Worm (Caenorhabditis elegans) whole organism, L2 larva: Measurements from ENCODE around the gene M04B2.6.

Experiments used
- C34F6.9 ChIP-seq: fragments of 150-350 bp; optimal IDR thresholded peaks from 2 replicates; lab custom pipeline; 2014; ENCODE audit warnings: missing biosample characterization, missing genetic modification characterization
- F13H6.1 ChIP-seq: sonication (generic microtip); optimal IDR thresholded peaks from 2 replicates; lab custom pipeline; 2016; ENCODE audit warnings: missing genetic modification characterization, missing compliant biosample characterization
- R02D3.7 ChIP-seq: fragments of 150-350 bp; optimal IDR thresholded peaks from 2 replicates; lab custom pipeline; 2014; ENCODE audit warnings: missing biosample characterization, missing genetic modification characterization
- Y55F3AM.14 ChIP-seq: fragments of 200-800 bp; sonication (Bioruptor generic); optimal IDR thresholded peaks from 2 replicates; lab custom pipeline; 2018; ENCODE audit warnings: mild to moderate bottlenecking, missing genetic modification characterization, missing compliant biosample characterization
- ZK546.5 ChIP-seq: sonication (generic microtip); optimal IDR thresholded peaks from 2 replicates; lab custom pipeline; 2017; ENCODE audit warnings: missing biosample characterization, missing genetic modification characterization
- alr-1 ChIP-seq: fragments of 150-350 bp; optimal IDR thresholded peaks from 2 replicates; lab custom pipeline; 2014; ENCODE audit warnings: missing biosample characterization, missing genetic modification characterization
- aly-2 ChIP-seq: fragments of 150-350 bp; optimal IDR thresholded peaks from 2 replicates; lab custom pipeline; 2014; ENCODE audit warnings: missing biosample characterization, missing genetic modification characterization
- ama-1 ChIP-seq: fragments of 150-350 bp; optimal IDR thresholded peaks from 2 replicates; lab custom pipeline; 2018; ENCODE audit warnings: inconsistent platforms
- blmp-1 ChIP-seq: sonication (generic microtip); optimal IDR thresholded peaks from 2 replicates; lab custom pipeline; 2017; ENCODE audit warnings: missing genetic modification characterization, mild to moderate bottlenecking, missing compliant biosample characterization, antibody characterized with exemption, moderate library complexity; ENCODE audit not compliant: insufficient read depth
- ceh-16 ChIP-seq: fragments of 150-350 bp; optimal IDR thresholded peaks from 2 replicates; lab custom pipeline; 2014; ENCODE audit warnings: missing biosample characterization, missing genetic modification characterization
- ceh-82 ChIP-seq: fragments of 150-350 bp; optimal IDR thresholded peaks from 2 replicates; lab custom pipeline; 2014; ENCODE audit warnings: missing biosample characterization, missing genetic modification characterization
- crh-2 ChIP-seq: sonication (generic microtip); optimal IDR thresholded peaks from 2 replicates; lab custom pipeline; 2017; ENCODE audit warnings: missing biosample characterization, missing genetic modification characterization
- dmd-4 ChIP-seq: sonication (generic microtip); optimal IDR thresholded peaks from 2 replicates; lab custom pipeline; 2017; ENCODE audit warnings: missing biosample characterization, missing genetic modification characterization
- egl-27 ChIP-seq: sonication (generic microtip); optimal IDR thresholded peaks from 3 replicates; lab custom pipeline; 2017; ENCODE audit warnings: missing biosample characterization, missing genetic modification reagents, missing genetic modification characterization
- elt-1 ChIP-seq: fragments of 150-350 bp; optimal IDR thresholded peaks from 2 replicates; lab custom pipeline; 2014; ENCODE audit warnings: missing biosample characterization, missing genetic modification characterization
- elt-3 ChIP-seq: sonication (generic microtip); optimal IDR thresholded peaks from 2 replicates; lab custom pipeline; 2017; ENCODE audit warnings: missing biosample characterization, missing genetic modification characterization
- fos-1 ChIP-seq: fragments of 150-350 bp; optimal IDR thresholded peaks from 2 replicates; lab custom pipeline; 2014; ENCODE audit warnings: missing biosample characterization, missing genetic modification characterization
- gmeb-1 ChIP-seq: fragments of 150-350 bp; optimal IDR thresholded peaks from 2 replicates; lab custom pipeline; 2014; ENCODE audit warnings: missing biosample characterization, missing genetic modification characterization
- lin-11 ChIP-seq: fragments of 150-350 bp; sonication (generic microtip); optimal IDR thresholded peaks from 2 replicates; lab custom pipeline; 2014; ENCODE audit warnings: missing biosample characterization, missing genetic modification characterization, inconsistent platforms, mixed read lengths
- lin-13 ChIP-seq: fragments of 150-350 bp; optimal IDR thresholded peaks from 2 replicates; lab custom pipeline; 2014; ENCODE audit warnings: missing biosample characterization, missing genetic modification reagents, missing genetic modification characterization
- lin-39 ChIP-seq: fragments of 150-350 bp; optimal IDR thresholded peaks from 2 replicates; lab custom pipeline; 2014; ENCODE audit warnings: missing biosample characterization, missing genetic modification reagents, missing genetic modification characterization
- lsy-2 ChIP-seq, 2 experiments: fragments of 150-350 bp in 1 of 2; sonication (generic microtip) in 1 of 2; optimal IDR thresholded peaks; 2 replicates each; lab custom pipeline; 2014 to 2017; ENCODE audit warnings: missing biosample characterization in 2 of 2, missing genetic modification characterization in 2 of 2
- mab-5 ChIP-seq: fragments of 150-350 bp; optimal IDR thresholded peaks from 2 replicates; lab custom pipeline; 2014; ENCODE audit warnings: missing biosample characterization, missing genetic modification characterization
- mbf-1 ChIP-seq: sonication (generic microtip); optimal IDR thresholded peaks from 2 replicates; lab custom pipeline; 2017; ENCODE audit warnings: missing biosample characterization, missing genetic modification characterization
- mdl-1 ChIP-seq, 2 experiments: fragments of 150-350 bp in 1 of 2; sonication (generic microtip) in 1 of 2; optimal IDR thresholded peaks; 2 replicates each; lab custom pipeline; 2017; ENCODE audit warnings: missing biosample characterization in 2 of 2, missing genetic modification characterization in 2 of 2
- nhr-10 ChIP-seq: sonication (generic microtip); optimal IDR thresholded peaks from 2 replicates; lab custom pipeline; 2017; ENCODE audit warnings: missing biosample characterization, missing genetic modification characterization
- nhr-11 ChIP-seq: fragments of 150-350 bp; optimal IDR thresholded peaks from 2 replicates; lab custom pipeline; 2014; ENCODE audit warnings: missing biosample characterization, missing genetic modification characterization
- nhr-12 ChIP-seq: fragments of 150-350 bp; optimal IDR thresholded peaks from 2 replicates; lab custom pipeline; 2014; ENCODE audit warnings: missing biosample characterization, missing genetic modification characterization
- nhr-129 ChIP-seq: fragments of 150-350 bp; optimal IDR thresholded peaks from 2 replicates; lab custom pipeline; 2014; ENCODE audit warnings: missing biosample characterization, missing genetic modification characterization
- nhr-21 ChIP-seq: fragments of 150-350 bp; optimal IDR thresholded peaks from 2 replicates; lab custom pipeline; 2014; ENCODE audit warnings: missing biosample characterization, missing genetic modification characterization
- nhr-23 ChIP-seq: fragments of 150-350 bp; optimal IDR thresholded peaks from 2 replicates; lab custom pipeline; 2014; ENCODE audit warnings: missing biosample characterization, missing genetic modification reagents, missing genetic modification characterization
- nhr-237 ChIP-seq: fragments of 150-350 bp; optimal IDR thresholded peaks from 2 replicates; lab custom pipeline; 2014; ENCODE audit warnings: missing biosample characterization, missing genetic modification characterization
- nhr-25 ChIP-seq: fragments of 150-350 bp; sonication (generic microtip); optimal IDR thresholded peaks from 3 replicates; lab custom pipeline; 2014; ENCODE audit warnings: missing biosample characterization, missing genetic modification characterization
- nhr-6 ChIP-seq: fragments of 150-350 bp; optimal IDR thresholded peaks from 2 replicates; lab custom pipeline; 2014; ENCODE audit warnings: missing biosample characterization, missing genetic modification characterization
- nhr-77 ChIP-seq: fragments of 150-350 bp; optimal IDR thresholded peaks from 2 replicates; lab custom pipeline; 2014; ENCODE audit warnings: missing biosample characterization, missing genetic modification characterization
- peb-1 ChIP-seq: fragments of 150-350 bp; optimal IDR thresholded peaks from 2 replicates; lab custom pipeline; 2014; ENCODE audit warnings: missing biosample characterization, missing genetic modification characterization
- sem-4 ChIP-seq: fragments of 150-350 bp; optimal IDR thresholded peaks from 2 replicates; lab custom pipeline; 2014; ENCODE audit warnings: missing biosample characterization, missing genetic modification reagents, missing genetic modification characterization
- skn-1 ChIP-seq: sonication (generic microtip); optimal IDR thresholded peaks from 2 replicates; lab custom pipeline; 2017; ENCODE audit warnings: missing biosample characterization, missing genetic modification characterization
- sma-3 ChIP-seq: sonication (generic microtip); optimal IDR thresholded peaks from 2 replicates; lab custom pipeline; 2016; ENCODE audit warnings: missing genetic modification reagents, missing genetic modification characterization, missing compliant biosample characterization
- sma-9 ChIP-seq, 2 experiments: fragments of 150-350 bp in 1 of 2; sonication (generic microtip) in 1 of 2; optimal IDR thresholded peaks; 2 replicates each; lab custom pipeline; 2014 to 2016; ENCODE audit warnings: missing genetic modification characterization in 2 of 2, mild to moderate bottlenecking in 1 of 2, missing biosample characterization in 1 of 2, missing compliant biosample characterization in 1 of 2, missing genetic modification reagents in 1 of 2, moderate library complexity in 1 of 2
- snpc-4 ChIP-seq: fragments of 150-350 bp; optimal IDR thresholded peaks from 2 replicates; lab custom pipeline; 2014; ENCODE audit warnings: missing biosample characterization, missing genetic modification characterization
- unc-39 ChIP-seq: fragments of 150-350 bp; optimal IDR thresholded peaks from 2 replicates; lab custom pipeline; 2014; ENCODE audit warnings: missing biosample characterization, missing genetic modification characterization
- unc-55 ChIP-seq: fragments of 150-350 bp; sonication (generic microtip); optimal IDR thresholded peaks from 3 replicates; lab custom pipeline; 2014; ENCODE audit warnings: missing biosample characterization, missing genetic modification reagents, missing genetic modification characterization
- unc-62 ChIP-seq: fragments of 150-350 bp; optimal IDR thresholded peaks from 2 replicates; lab custom pipeline; 2014; ENCODE audit warnings: missing biosample characterization, missing genetic modification reagents, missing genetic modification characterization
- zag-1 ChIP-seq: fragments of 150-350 bp; optimal IDR thresholded peaks from 2 replicates; lab custom pipeline; 2014; ENCODE audit warnings: missing biosample characterization, missing genetic modification characterization
- ztf-1 ChIP-seq: fragments of 200-800 bp; sonication (Bioruptor generic); conservative IDR thresholded peaks from 2 replicates; pipeline ENCODE4 v1.3.6; 2022; ENCODE audit warnings: missing genetic modification characterization, missing compliant biosample characterization
- ztf-11 ChIP-seq: sonication (generic microtip); optimal IDR thresholded peaks from 2 replicates; lab custom pipeline; 2017; ENCODE audit warnings: missing biosample characterization, missing genetic modification characterization
- ztf-4 ChIP-seq: fragments of 150-350 bp; optimal IDR thresholded peaks from 2 replicates; lab custom pipeline; 2014; ENCODE audit warnings: missing biosample characterization, missing genetic modification characterization

M04B2.6 gene

DNA sequence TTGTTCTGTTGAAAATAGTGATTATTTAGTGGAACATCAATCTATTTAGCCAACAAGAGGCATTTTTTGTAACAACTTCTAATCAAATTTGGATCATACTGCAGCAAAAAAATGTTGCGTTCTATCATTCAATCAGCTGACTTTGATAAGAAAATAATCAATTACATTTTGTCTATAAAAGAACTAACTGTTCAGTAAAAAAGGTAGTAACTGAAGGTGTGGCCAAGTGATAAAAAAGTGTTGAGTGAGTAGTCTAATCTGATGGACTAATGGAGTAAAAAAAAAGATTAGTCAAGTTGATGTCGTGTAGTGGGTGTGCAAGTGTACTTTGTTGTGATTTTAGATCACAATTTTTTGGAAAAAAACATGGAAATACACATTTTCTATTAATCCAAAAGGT is 18.2 kb downstream of the M04B2.6 start:
- TF ChIP-seq lsy-2 (tag; optimal IDR thresholded peaks at IDR 0.05; lab: Kevin White, UChicago) = no peak
- TF ChIP-seq skn-1 = no peak
- no peak for TF ChIP-seq ztf-1 (GFP tag; lab: Robert Waterston, UW)
- no peak for TF ChIP-seq elt-1 (tag; lab: Kevin White, UChicago)
- no peak for TF ChIP-seq nhr-129
- no peak for TF ChIP-seq lin-39 (tag; lab: Kevin White, UChicago)
- no peak for TF ChIP-seq nhr-12 (tag; lab: Kevin White, UChicago)
- TF ChIP-seq ztf-4 (tag; lab: Kevin White, UChicago) = no peak
- no peak for TF ChIP-seq nhr-25
- no peak for TF ChIP-seq nhr-10 (tag; lab: Kevin White, UChicago)
- no peak for TF ChIP-seq C34F6.9 (tag; lab: Kevin White, UChicago)
- TF ChIP-seq dmd-4 (tag; lab: Kevin White, UChicago) = no peak
- no peak for TF ChIP-seq sem-4 (tag; lab: Kevin White, UChicago)
- TF ChIP-seq ceh-16 (tag; lab: Kevin White, UChicago) = no peak
- no peak for TF ChIP-seq ama-1

ce11 chrIV:11491422-11491821 is 19.1 kb downstream of the M04B2.6 start:
- TF ChIP-seq nhr-11 (tag; lab: Kevin White, UChicago) (no peak), zag-1 (tag; lab: Kevin White, UChicago) (no peak), fos-1 (peak; percentile 56), dmd-4 (tag; lab: Kevin White, UChicago) (no peak), nhr-129 (peak; percentile 11), unc-62 (GFP tag; lab: Kevin White, UChicago) (no peak), ceh-16 (tag; lab: Kevin White, UChicago) (no peak), peb-1 (tag; lab: Kevin White, UChicago) (no peak), sma-9 (GFP tag; optimal IDR thresholded peaks at IDR 0.05; lab: Kevin White, UChicago) (peak; percentile 32), sma-9 (tag; optimal IDR thresholded peaks at IDR 0.05; lab: Kevin White, UChicago) (no peak), elt-3 (tag; lab: Kevin White, UChicago) (no peak), C34F6.9 (tag; lab: Kevin White, UChicago) (no peak), mdl-1 (tag; optimal IDR thresholded peaks at IDR 0.05; lab: Kevin White, UChicago) (no peak), ceh-82 (tag; lab: Kevin White, UChicago) (no peak), Y55F3AM.14 (GFP tag; lab: Kevin White, UChicago) (peak; percentile 41), nhr-23 (tag; lab: Kevin White, UChicago) (no peak), R02D3.7 (no peak), nhr-237 (tag; lab: Kevin White, UChicago) (no peak), nhr-6 (tag; lab: Kevin White, UChicago) (no peak), nhr-25 (peak; percentile 78), F13H6.1 (no peak), alr-1 (tag; lab: Kevin White, UChicago) (no peak), sem-4 (tag; lab: Kevin White, UChicago) (no peak), lin-39 (tag; lab: Kevin White, UChicago) (no peak), mbf-1 (tag; lab: Kevin White, UChicago) (no peak), ztf-11 (tag; lab: Kevin White, UChicago) (no peak), ZK546.5 (tag; lab: Kevin White, UChicago) (no peak), crh-2 (no peak), ztf-4 (tag; lab: Kevin White, UChicago) (peak; percentile 17), nhr-77 (tag; lab: Kevin White, UChicago) (no peak), skn-1 (no peak), ztf-1 (GFP tag; lab: Robert Waterston, UW) (no peak), gmeb-1 (no peak), mab-5 (tag; lab: Kevin White, UChicago) (no peak), elt-1 (tag; lab: Kevin White, UChicago) (no peak), ama-1 (no peak), egl-27 (no peak), snpc-4 (tag; lab: Kevin White, UChicago) (no peak), blmp-1 (tag; lab: Kevin White, UChicago) (peak; percentile 77), nhr-10 (tag; lab: Kevin White, UChicago) (no peak), unc-39 (no peak), lin-11 (no peak), nhr-12 (tag; lab: Kevin White, UChicago) (no peak), lsy-2 (tag; optimal IDR thresholded peaks at IDR 0.05; lab: Kevin White, UChicago) (no peak), sma-3 (GFP tag; lab: Kevin White, UChicago) (peak; percentile 70), lin-13 (no peak), unc-55 (GFP tag; lab: Kevin White, UChicago) (no peak), aly-2 (no peak), nhr-21 (tag; lab: Kevin White, UChicago) (peak; percentile 47)
